Worm (Caenorhabditis elegans): ENCODE measurements around the gene der-2.

DNA sequence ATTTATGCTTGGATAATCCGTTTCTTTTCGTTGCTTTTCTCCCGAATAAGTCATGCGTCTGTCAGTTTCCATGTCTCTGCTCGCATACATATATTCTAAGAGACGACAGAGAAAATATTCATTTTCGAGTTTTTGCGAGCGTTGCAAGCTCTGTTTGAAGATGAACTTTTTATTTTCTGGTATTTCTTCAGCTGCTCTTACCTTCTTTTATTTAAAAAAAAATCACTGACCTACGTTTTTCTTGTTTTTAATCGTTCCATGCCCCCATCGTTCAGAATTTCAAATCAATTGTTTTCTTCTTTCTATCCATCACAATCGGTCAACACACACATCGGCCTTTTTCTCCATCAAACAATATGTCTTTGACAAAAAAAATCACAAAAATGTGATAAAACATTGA lies 12.4 kb downstream of the der-2 start:
- TF ChIP-seq ets-4 (GFP tag; optimal IDR thresholded peaks at IDR 0.05) (no peak), dox-1 (GFP tag; IDR thresholded peaks at IDR 0.05) (no peak), unc-62 (GFP tag; optimal IDR thresholded peaks at IDR 0.05) (no peak), pha-4 (tag; optimal IDR thresholded peaks at IDR 0.05) (no peak), ama-1 (optimal IDR thresholded peaks at IDR 0.05) (no peak), ama-1 (GFP tag; optimal IDR thresholded peaks at IDR 0.05) (no peak), F57C9.4 (tag; optimal IDR thresholded peaks at IDR 0.05) (no peak)
